Fruit fly (Drosophila melanogaster): ENCODE results near the gene Inx2.

DNA sequence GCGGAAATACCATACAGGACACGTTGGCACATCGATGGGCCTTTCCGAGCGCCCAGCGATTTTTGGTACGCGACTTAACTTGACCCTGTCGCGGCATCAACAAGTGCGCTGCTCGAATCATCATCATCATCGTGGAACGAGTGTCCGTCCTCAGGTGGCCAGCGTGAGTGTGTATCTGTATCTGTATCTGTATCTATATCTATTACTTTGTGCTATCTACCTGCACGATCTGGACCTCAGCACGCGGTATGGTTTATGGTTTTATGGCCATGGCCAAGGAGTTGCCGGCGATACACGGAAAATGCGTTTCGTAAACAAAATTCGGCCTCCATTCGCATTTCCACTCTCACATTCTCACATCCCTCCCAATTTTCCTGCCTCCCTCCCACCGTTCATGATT, 38.6 kb downstream of the Inx2 start:
- TF ChIP-seq sv (GFP tag; optimal IDR thresholded peaks at IDR 0.05) (no peak), Hr83 (GFP tag; optimal IDR thresholded peaks at IDR 0.05; ENCODE audit: poor library complexity, severe bottlenecking) (no peak), Dfd (GFP tag; optimal IDR thresholded peaks at IDR 0.05) (no peak), CG9705 (GFP tag; optimal IDR thresholded peaks at IDR 0.05) (no peak), usp (GFP tag; optimal IDR thresholded peaks at IDR 0.05) (no peak), dl (GFP tag; optimal IDR thresholded peaks at IDR 0.05; ENCODE audit: insufficient read depth in 1 of 2, partially characterized antibody in 2 of 2) (no peak), pan (optimal IDR thresholded peaks at IDR 0.05) (no peak), psq (GFP tag; optimal IDR thresholded peaks at IDR 0.05) (no peak), sage (GFP tag; optimal IDR thresholded peaks at IDR 0.05) (no peak), fru (GFP tag; optimal IDR thresholded peaks at IDR 0.05) (no peak), foxo (GFP tag; optimal IDR thresholded peaks at IDR 0.05) (no peak)

Measured in whole organism, wandering third instar larva.